Worm (Caenorhabditis elegans) whole organism, L1 larva: ENCODE results near the gene Y39F10A.6.
A peak's percentile ranks its signal among the peaks of the same experiment; 100 is the strongest.

Source experiments
- C04F5.9 ChIP-seq: sonication (generic microtip); optimal IDR thresholded peaks from 2 replicates; lab custom pipeline; 2016; ENCODE audit warnings: missing genetic modification characterization, missing compliant biosample characterization
- C16A3.4 ChIP-seq: fragments of 150-350 bp; optimal IDR thresholded peaks from 2 replicates; lab custom pipeline; 2014; ENCODE audit warnings: missing biosample characterization, missing genetic modification characterization
- C34B4.2 ChIP-seq: sonication (generic microtip); optimal IDR thresholded peaks from 2 replicates; lab custom pipeline; 2017; ENCODE audit warnings: mild to moderate bottlenecking, missing genetic modification characterization, missing compliant biosample characterization
- ceh-90 ChIP-seq: sonication (generic microtip); optimal IDR thresholded peaks from 2 replicates; lab custom pipeline; 2016; ENCODE audit warnings: missing genetic modification characterization, missing compliant biosample characterization
- ces-1 ChIP-seq: fragments of 150-350 bp; optimal IDR thresholded peaks from 2 replicates; lab custom pipeline; 2014; ENCODE audit warnings: missing biosample characterization, missing genetic modification reagents, missing genetic modification characterization
- dsc-1 ChIP-seq: sonication (generic microtip); optimal IDR thresholded peaks from 2 replicates; lab custom pipeline; 2016; ENCODE audit warnings: mild to moderate bottlenecking, missing genetic modification characterization, missing compliant biosample characterization
- efl-3 ChIP-seq: fragments of 200-800 bp; sonication (Bioruptor generic); optimal IDR thresholded peaks from 2 replicates; lab custom pipeline; 2018; ENCODE audit warnings: mild to moderate bottlenecking, missing genetic modification characterization, missing compliant biosample characterization
- egl-13 ChIP-seq: sonication (generic microtip); optimal IDR thresholded peaks from 2 replicates; lab custom pipeline; 2016; ENCODE audit warnings: missing genotype, missing genetic modification reagents, missing genetic modification characterization, missing compliant biosample characterization
- egl-27 ChIP-seq, 2 experiments: fragments of 150-350 bp in 1 of 2; sonication (generic microtip); optimal IDR thresholded peaks; 3 replicates each; lab custom pipeline; 2017 to 2018; ENCODE audit warnings: missing biosample characterization in 2 of 2, missing genetic modification characterization in 2 of 2, missing genetic modification reagents in 2 of 2
- ets-5 ChIP-seq: fragments of 200-800 bp; sonication (Bioruptor generic); IDR thresholded peaks from 2 replicates; pipeline ENCODE4 v1.3.6; 2022; ENCODE audit warnings: missing genetic modification characterization, missing compliant biosample characterization
- fkh-10 ChIP-seq: sonication (generic microtip); optimal IDR thresholded peaks from 2 replicates; lab custom pipeline; 2017; ENCODE audit warnings: missing biosample characterization, missing genetic modification reagents, missing genetic modification characterization
- fkh-8 ChIP-seq: sonication (generic microtip); optimal IDR thresholded peaks from 2 replicates; lab custom pipeline; 2016; ENCODE audit warnings: mild to moderate bottlenecking, missing genetic modification characterization, missing compliant biosample characterization
- fos-1 ChIP-seq: fragments of 150-350 bp; optimal IDR thresholded peaks from 2 replicates; lab custom pipeline; 2014; ENCODE audit warnings: missing biosample characterization, missing genetic modification characterization
- hlh-17 ChIP-seq: fragments of 200-800 bp; sonication (Bioruptor generic); optimal IDR thresholded peaks from 2 replicates; lab custom pipeline; 2018; ENCODE audit warnings: missing genetic modification characterization, mild to moderate bottlenecking, missing compliant biosample characterization, moderate library complexity, borderline replicate concordance
- hlh-4 ChIP-seq: sonication (generic microtip); optimal IDR thresholded peaks from 2 replicates; lab custom pipeline; 2016; ENCODE audit warnings: mild to moderate bottlenecking, missing genetic modification characterization, missing compliant biosample characterization
- isw-1 ChIP-seq: fragments of 200-800 bp; sonication (Bioruptor generic); IDR thresholded peaks from 2 replicates; pipeline ENCODE4 v1.3.6; 2022; ENCODE audit warnings: missing genetic modification characterization, missing compliant biosample characterization
- lin-13 ChIP-seq: fragments of 150-350 bp; optimal IDR thresholded peaks from 2 replicates; lab custom pipeline; 2014; ENCODE audit warnings: missing biosample characterization, missing genetic modification reagents, missing genetic modification characterization
- lin-14 ChIP-seq: fragments of 200-800 bp; sonication (Bioruptor generic); optimal IDR thresholded peaks from 2 replicates; lab custom pipeline; 2018; ENCODE audit warnings: mild to moderate bottlenecking, missing genetic modification characterization, moderate library complexity, missing compliant biosample characterization
- lin-35 ChIP-seq, 2 experiments: fragments of 150-350 bp; optimal IDR thresholded peaks; 2 replicates each; lab custom pipeline; 2014; ENCODE audit warnings: missing biosample characterization in 2 of 2, missing genetic modification characterization in 2 of 2, missing genetic modification reagents in 2 of 2
- lin-39 ChIP-seq: fragments of 150-350 bp; optimal IDR thresholded peaks from 2 replicates; lab custom pipeline; 2014; ENCODE audit warnings: missing biosample characterization, missing genetic modification reagents, missing genetic modification characterization
- lir-3 ChIP-seq: sonication (generic microtip); optimal IDR thresholded peaks from 2 replicates; lab custom pipeline; 2016; ENCODE audit warnings: mild to moderate bottlenecking, missing genetic modification characterization, moderate library complexity, missing compliant biosample characterization; ENCODE audit not compliant: poor library complexity
- lsy-2 ChIP-seq, 2 experiments: fragments of 150-350 bp; optimal IDR thresholded peaks; 2 replicates each; lab custom pipeline; 2014; ENCODE audit warnings: missing biosample characterization in 2 of 2, missing genetic modification characterization in 2 of 2
- mab-9 ChIP-seq: fragments of 200-800 bp; sonication (Bioruptor generic); IDR thresholded peaks from 2 replicates; pipeline ENCODE4 v1.3.6; 2022; ENCODE audit warnings: missing genetic modification reagents, missing genetic modification characterization, missing compliant biosample characterization
- mdl-1 ChIP-seq, 2 experiments: fragments of 150-350 bp; optimal IDR thresholded peaks; 2 replicates each; lab custom pipeline; 2014 to 2017; ENCODE audit warnings: missing biosample characterization in 2 of 2, missing genetic modification characterization in 2 of 2, inconsistent platforms in 1 of 2
- mep-1 ChIP-seq: fragments of 150-350 bp; optimal IDR thresholded peaks from 2 replicates; lab custom pipeline; 2014; ENCODE audit warnings: missing biosample characterization, missing genetic modification characterization
- nhr-12 ChIP-seq: sonication (generic microtip); optimal IDR thresholded peaks from 2 replicates; lab custom pipeline; 2017; ENCODE audit warnings: missing biosample characterization, missing genetic modification characterization
- nhr-237 ChIP-seq: fragments of 150-350 bp; optimal IDR thresholded peaks from 2 replicates; lab custom pipeline; 2014; ENCODE audit warnings: missing biosample characterization, missing genetic modification characterization
- nhr-28 ChIP-seq: fragments of 150-350 bp; optimal IDR thresholded peaks from 2 replicates; lab custom pipeline; 2014; ENCODE audit warnings: missing biosample characterization, missing genetic modification characterization
- nhr-47 ChIP-seq: sonication (generic microtip); optimal IDR thresholded peaks from 2 replicates; lab custom pipeline; 2016; ENCODE audit warnings: mild to moderate bottlenecking, missing genetic modification characterization, moderate library complexity, missing compliant biosample characterization
- nhr-71 ChIP-seq: sonication (generic microtip); optimal IDR thresholded peaks from 2 replicates; lab custom pipeline; 2016; ENCODE audit warnings: mild to moderate bottlenecking, missing genetic modification characterization, moderate library complexity, missing compliant biosample characterization
- nhr-76 ChIP-seq: sonication (generic microtip); optimal IDR thresholded peaks from 2 replicates; lab custom pipeline; 2017; ENCODE audit warnings: missing biosample characterization, missing genetic modification characterization
- nhr-77 ChIP-seq: fragments of 150-350 bp; optimal IDR thresholded peaks from 2 replicates; lab custom pipeline; 2014; ENCODE audit warnings: missing biosample characterization, missing genetic modification characterization
- nhr-85 ChIP-seq: sonication (generic microtip); peaks from one replicate; lab custom pipeline; 2016; ENCODE audit warnings: missing genetic modification characterization, inconsistent platforms, missing compliant biosample characterization
- pqm-1 ChIP-seq: sonication (generic microtip); optimal IDR thresholded peaks from 3 replicates; lab custom pipeline; 2017; ENCODE audit warnings: missing biosample characterization, missing genetic modification characterization
- skn-1 ChIP-seq: fragments of 150-350 bp; optimal IDR thresholded peaks from 2 replicates; lab custom pipeline; 2014; ENCODE audit warnings: missing biosample characterization, missing genetic modification characterization
- snu-23 ChIP-seq: sonication (generic microtip); optimal IDR thresholded peaks from 2 replicates; lab custom pipeline; 2016; ENCODE audit warnings: missing genetic modification characterization, missing compliant biosample characterization
- sup-37 ChIP-seq: fragments of 200-800 bp; sonication (Bioruptor generic); optimal IDR thresholded peaks from 2 replicates; lab custom pipeline; 2018; ENCODE audit warnings: mild to moderate bottlenecking, missing genetic modification characterization, missing compliant biosample characterization
- swsn-7 ChIP-seq: sonication (generic microtip); optimal IDR thresholded peaks from 2 replicates; lab custom pipeline; 2016; ENCODE audit warnings: missing genetic modification characterization, missing compliant biosample characterization
- tbx-2 ChIP-seq: sonication (generic microtip); optimal IDR thresholded peaks from 2 replicates; lab custom pipeline; 2016; ENCODE audit warnings: missing genetic modification characterization, missing compliant biosample characterization
- unc-30 ChIP-seq: sonication (generic microtip); optimal IDR thresholded peaks from 2 replicates; lab custom pipeline; 2017; ENCODE audit warnings: missing biosample characterization, missing genetic modification characterization
- unc-62 ChIP-seq: fragments of 150-350 bp; optimal IDR thresholded peaks from 2 replicates; lab custom pipeline; 2014; ENCODE audit warnings: missing biosample characterization, missing genetic modification reagents, missing genetic modification characterization
- vab-15 ChIP-seq: sonication (generic microtip); optimal IDR thresholded peaks from 2 replicates; lab custom pipeline; 2017; ENCODE audit warnings: missing genotype, mild to moderate bottlenecking, missing genetic modification characterization, missing compliant biosample characterization
- xbp-1 ChIP-seq: sonication (generic microtip); optimal IDR thresholded peaks from 2 replicates; lab custom pipeline; 2016; ENCODE audit warnings: missing genetic modification characterization, missing compliant biosample characterization

Y39F10A.6 gene

DNA sequence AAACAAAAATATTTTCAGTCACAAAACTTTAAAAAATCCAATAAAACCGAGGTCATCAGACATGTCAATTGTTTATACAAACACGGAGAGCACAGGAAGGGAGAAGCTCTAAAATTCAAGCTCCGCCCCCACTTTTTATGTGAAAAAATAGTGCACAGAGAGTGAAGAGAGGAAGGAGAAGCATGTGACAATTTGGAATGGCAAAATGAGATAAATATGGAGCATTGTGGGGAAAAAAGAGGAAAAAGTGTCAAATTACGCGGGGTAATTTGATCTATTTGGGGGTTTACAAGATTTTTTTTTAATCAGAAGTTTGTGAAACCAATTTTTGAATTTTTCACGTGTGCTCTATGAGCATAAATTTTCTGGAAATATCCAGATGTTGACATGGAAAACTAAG is 20.5 kb downstream of the Y39F10A.6 start (continued):
- no peak for TF ChIP-seq mab-9 (GFP tag; lab: Robert Waterston, UW)
- TF ChIP-seq lsy-2 (tag; optimal IDR thresholded peaks at IDR 0.05; lab: Kevin White, UChicago) = peak in 1 of 2 experiments; percentile 33
- no peak for TF ChIP-seq ceh-90 (tag; lab: Kevin White, UChicago)
- TF ChIP-seq swsn-7 (tag; lab: Kevin White, UChicago) = peak; percentile 10
- TF ChIP-seq tbx-2 (tag; lab: Kevin White, UChicago) = peak; percentile 26
- TF ChIP-seq lir-3 (tag; lab: Kevin White, UChicago) = no peak
- no peak for TF ChIP-seq efl-3 (GFP tag; lab: Kevin White, UChicago)
- TF ChIP-seq sup-37 (GFP tag; lab: Kevin White, UChicago) = no peak
- TF ChIP-seq fkh-8 (tag; lab: Kevin White, UChicago) = peak; percentile 24
- peak; percentile 12 for TF ChIP-seq snu-23 (GFP tag; lab: Kevin White, UChicago)
- TF ChIP-seq unc-30 = no peak
- TF ChIP-seq nhr-12 = no peak
- TF ChIP-seq nhr-47 = peak; percentile 29
- TF ChIP-seq C04F5.9 (tag; lab: Kevin White, UChicago) = no peak
- no peak for TF ChIP-seq mep-1 (tag; lab: Kevin White, UChicago)
- TF ChIP-seq lin-35 (GFP tag; optimal IDR thresholded peaks at IDR 0.05; lab: Kevin White, UChicago) = peak in 1 of 2 experiments; percentile 1
- no peak for TF ChIP-seq hlh-4 (tag; lab: Kevin White, UChicago)
- peak; percentile 70 for TF ChIP-seq dsc-1 (tag; lab: Kevin White, UChicago)
- TF ChIP-seq fos-1 = no peak
- TF ChIP-seq C34B4.2 = no peak
- no peak for TF ChIP-seq lin-39 (tag; lab: Kevin White, UChicago)
- TF ChIP-seq mdl-1 (tag; optimal IDR thresholded peaks at IDR 0.05; lab: Kevin White, UChicago) = no peak
- no peak for TF ChIP-seq nhr-85
- TF ChIP-seq ets-5 (GFP tag; lab: Robert Waterston, UW) = no peak
- TF ChIP-seq nhr-28 (tag; lab: Kevin White, UChicago) = no peak
- TF ChIP-seq C16A3.4 (tag; lab: Kevin White, UChicago) = no peak
- TF ChIP-seq skn-1 (tag; lab: Kevin White, UChicago) = no peak
- TF ChIP-seq egl-13 (tag; lab: Kevin White, UChicago) = peak; percentile 32
- TF ChIP-seq nhr-76 (tag; lab: Kevin White, UChicago) = no peak
- no peak for TF ChIP-seq fkh-10 (GFP tag; lab: Kevin White, UChicago)
- TF ChIP-seq lin-13 = no peak
- TF ChIP-seq nhr-77 (tag; lab: Kevin White, UChicago) = no peak
- TF ChIP-seq xbp-1 (tag; lab: Kevin White, UChicago) = no peak
- TF ChIP-seq unc-62 (GFP tag; lab: Kevin White, UChicago) = no peak
- TF ChIP-seq egl-27 (tag; optimal IDR thresholded peaks at IDR 0.05; lab: Kevin White, UChicago) = no peak
- no peak for TF ChIP-seq pqm-1
- TF ChIP-seq hlh-17 (GFP tag; lab: Kevin White, UChicago) = no peak
- TF ChIP-seq vab-15 (tag; lab: Kevin White, UChicago) = no peak
- TF ChIP-seq lin-14 (GFP tag; lab: Kevin White, UChicago) = peak; percentile 72

DNA sequence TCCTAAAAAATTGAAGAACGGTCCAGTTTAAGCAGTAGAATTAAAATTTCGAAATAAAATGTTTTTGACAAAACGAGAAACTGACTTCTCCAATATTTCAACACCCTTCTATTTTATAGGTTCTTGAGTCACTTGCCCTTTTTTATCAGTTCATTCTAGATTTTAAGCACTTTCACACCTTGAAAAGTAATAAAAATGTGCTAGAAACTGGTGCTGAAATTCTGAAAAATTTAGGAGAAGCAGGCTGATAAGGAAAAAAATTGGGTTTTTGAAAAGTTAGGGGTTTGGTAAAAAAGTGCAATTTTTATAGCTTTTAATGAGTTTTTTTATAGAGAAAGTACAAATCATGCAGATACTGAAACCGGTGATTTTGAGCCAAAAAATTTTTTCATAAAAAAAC is 23.2 kb downstream of the Y39F10A.6 start:
- TF ChIP-seq pqm-1 (no peak), nhr-237 (tag; lab: Kevin White, UChicago) (no peak), lin-39 (tag; lab: Kevin White, UChicago) (no peak), nhr-47 (no peak), fos-1 (no peak), nhr-71 (tag; lab: Kevin White, UChicago) (no peak), ces-1 (GFP tag; lab: Kevin White, UChicago) (no peak), isw-1 (no peak)
